In genomic region chr3L:14272109-14273070, dm6 we compare ENCODE assay signal across 1 fruit fly cellular context.
TF ChIP-seq lines count a peak whose summit lies in the region.

No protein-coding gene starts in this region.

TF ChIP-seq in whole organism, embryonic, 481 proteins besides CTCF, POLR2A, EP300 and RAD21 (continued from another document and continues in another):
- TF ChIP-seq en (GFP tag; optimal IDR thresholded peaks at IDR 0.05; lab: Kevin White, UChicago) (no peak), CG6689 (GFP tag; IDR thresholded peaks at IDR 0.05; lab: Robert Waterston, UW) (peak; percentile 85), CG10321 (GFP tag; IDR thresholded peaks at IDR 0.05; lab: Robert Waterston, UW) (no peak; the same call in 1 of the 2 replicates), gsb-n (tag; optimal IDR thresholded peaks at IDR 0.05; lab: Kevin White, UChicago) (peak; percentile 94), Drgx (GFP tag; IDR thresholded peaks at IDR 0.05; lab: Robert Waterston, UW) (peak; percentile 78; the same call in 1 of the 2 replicates), CG18476 (GFP tag; optimal IDR thresholded peaks at IDR 0.05; lab: Kevin White, UChicago) (peak; percentile 78), CG2120 (GFP tag; optimal IDR thresholded peaks at IDR 0.05; lab: Kevin White, UChicago) (peak; percentile 63), CG16815 (GFP tag; optimal IDR thresholded peaks at IDR 0.05; lab: Kevin White, UChicago) (peak; percentile 88), Xbp1 (GFP tag; optimal IDR thresholded peaks at IDR 0.05; lab: Kevin White, UChicago) (peak; percentile 90), NC2α (GFP tag; optimal IDR thresholded peaks at IDR 0.05; lab: Kevin White, UChicago) (no peak), cato (GFP tag; optimal IDR thresholded peaks at IDR 0.05; lab: Kevin White, UChicago; ENCODE audit: borderline replicate concordance) (peak; percentile 82), Opbp (GFP tag; IDR thresholded peaks at IDR 0.05; lab: Robert Waterston, UW; ENCODE audit: partially characterized antibody) (no peak), pb (GFP tag; optimal IDR thresholded peaks at IDR 0.05; lab: Kevin White, UChicago) (no peak), tap (tag; optimal IDR thresholded peaks at IDR 0.05; lab: Kevin White, UChicago) (peak; percentile 81), CG7786 (GFP tag; optimal IDR thresholded peaks at IDR 0.05; lab: Kevin White, UChicago) (no peak), Ada2b (GFP tag; IDR thresholded peaks at IDR 0.05; lab: Robert Waterston, UW) (peak; percentile 46; the same call in 1 of the 2 replicates), CG9876 (GFP tag; optimal IDR thresholded peaks at IDR 0.05; lab: Kevin White, UChicago) (no peak), CG9797 (GFP tag; optimal IDR thresholded peaks at IDR 0.05; lab: Kevin White, UChicago) (no peak), CG12236 (GFP tag; optimal IDR thresholded peaks at IDR 0.05; lab: Kevin White, UChicago) (no peak), cg (GFP tag; optimal IDR thresholded peaks at IDR 0.05; lab: Kevin White, UChicago) (no peak), YL-1 (GFP tag; optimal IDR thresholded peaks at IDR 0.05; lab: Kevin White, UChicago) (peak; percentile 59), CG6854 (GFP tag; optimal IDR thresholded peaks at IDR 0.05; lab: Kevin White, UChicago) (peak; percentile 89), CG11247 (GFP tag; IDR thresholded peaks at IDR 0.05; lab: Robert Waterston, UW) (peak; percentile 60; the same call in 1 of the 2 replicates), Hmx (GFP tag; optimal IDR thresholded peaks at IDR 0.05; lab: Kevin White, UChicago) (no peak), Bdp1 (GFP tag; optimal IDR thresholded peaks at IDR 0.05; lab: Kevin White, UChicago) (peak; percentile 43), exex (tag; optimal IDR thresholded peaks at IDR 0.05; lab: Kevin White, UChicago) (no peak), onecut (GFP tag; IDR thresholded peaks at IDR 0.05; lab: Robert Waterston, UW) (peak; percentile 61), CG11695 (GFP tag; IDR thresholded peaks at IDR 0.05; lab: Robert Waterston, UW) (peak; percentile 84), Lim3 (GFP tag; IDR thresholded peaks at IDR 0.05; lab: Robert Waterston, UW) (no peak), NfI (GFP tag; optimal IDR thresholded peaks at IDR 0.05; lab: Kevin White, UChicago) (peak; percentile 87), CG17186 (GFP tag; optimal IDR thresholded peaks at IDR 0.05; lab: Kevin White, UChicago) (no peak), h (optimal IDR thresholded peaks at IDR 0.05; lab: Kevin White, UChicago) (no peak), kay (GFP tag; optimal IDR thresholded peaks at IDR 0.05; lab: Kevin White, UChicago) (peak; percentile 72), scrt (GFP tag; optimal IDR thresholded peaks at IDR 0.05; lab: Kevin White, UChicago) (peak; percentile 57), shn (GFP tag; optimal IDR thresholded peaks at IDR 0.05; lab: Kevin White, UChicago) (peak; percentile 8), CG43689 (GFP tag; IDR thresholded peaks at IDR 0.05; lab: Robert Waterston, UW) (0 out of 2 replicates have a peak, but pooled peaks have one; percentile 9), CG2889 (GFP tag; IDR thresholded peaks at IDR 0.05; lab: Robert Waterston, UW) (peak; percentile 48; the same call in 1 of the 3 replicates), abd-A (tag; optimal IDR thresholded peaks at IDR 0.05; lab: Kevin White, UChicago) (no peak), sisA (GFP tag; IDR thresholded peaks at IDR 0.05; lab: Robert Waterston, UW) (peak; percentile 77), caup (GFP tag; optimal IDR thresholded peaks at IDR 0.05; lab: Kevin White, UChicago; ENCODE audit: severe bottlenecking) (peak; percentile 87), CG1792 (GFP tag; optimal IDR thresholded peaks at IDR 0.05; lab: Kevin White, UChicago) (no peak), crp (GFP tag; optimal IDR thresholded peaks at IDR 0.05; lab: Kevin White, UChicago) (peak in 1 of 2 experiments; percentile 44), fd102C (GFP tag; optimal IDR thresholded peaks at IDR 0.05; lab: Kevin White, UChicago) (no peak), CG9437 (GFP tag; optimal IDR thresholded peaks at IDR 0.05; lab: Kevin White, UChicago) (peak; percentile 94), CG30020 (tag; optimal IDR thresholded peaks at IDR 0.05; lab: Kevin White, UChicago) (peak; percentile 73), Six4 (GFP tag; optimal IDR thresholded peaks at IDR 0.05; lab: Kevin White, UChicago) (peak; percentile 82), nerfin-1 (tag; optimal IDR thresholded peaks at IDR 0.05; lab: Kevin White, UChicago) (peak; percentile 38), peb (GFP tag; IDR thresholded peaks at IDR 0.05; lab: Robert Waterston, UW) (peak; percentile 24; the same call in 1 of the 2 replicates), ato (GFP tag; IDR thresholded peaks at IDR 0.05; lab: Robert Waterston, UW; ENCODE audit: partially characterized antibody) (no peak), CHES-1-like (GFP tag; optimal IDR thresholded peaks at IDR 0.05; lab: Kevin White, UChicago) (no peak), Camta (GFP tag; optimal IDR thresholded peaks at IDR 0.05; lab: Kevin White, UChicago) (peak; percentile 43), ewg (GFP tag; optimal IDR thresholded peaks at IDR 0.05; lab: Kevin White, UChicago) (peak; percentile 87), Trl (optimal IDR thresholded peaks at IDR 0.05; lab: Kevin White, UChicago) (peak; percentile 83 to 86), Trl (GFP tag; optimal IDR thresholded peaks at IDR 0.05; lab: Kevin White, UChicago) (no peak), CG16863 (GFP tag; optimal IDR thresholded peaks at IDR 0.05; lab: Kevin White, UChicago) (peak; percentile 6), Ssrp (tag; optimal IDR thresholded peaks at IDR 0.05; lab: Kevin White, UChicago) (peak; percentile 95), Nf-YA (GFP tag; IDR thresholded peaks at IDR 0.05; lab: Robert Waterston, UW) (no peak), CG1603 (tag; optimal IDR thresholded peaks at IDR 0.05; lab: Kevin White, UChicago) (peak; percentile 21), lov (optimal IDR thresholded peaks at IDR 0.05; lab: Kevin White, UChicago) (no peak), lov (GFP tag; IDR thresholded peaks at IDR 0.05; lab: Robert Waterston, UW) (no peak), da (GFP tag; optimal IDR thresholded peaks at IDR 0.05; lab: Kevin White, UChicago) (no peak), sd (tag; optimal IDR thresholded peaks at IDR 0.05; lab: Kevin White, UChicago) (peak; percentile 48), CG10147 (GFP tag; optimal IDR thresholded peaks at IDR 0.05; lab: Kevin White, UChicago) (peak; percentile 89), dmrt11E (tag; optimal IDR thresholded peaks at IDR 0.05; lab: Kevin White, UChicago) (peak; percentile 97), sc (optimal IDR thresholded peaks at IDR 0.05; lab: Kevin White, UChicago) (no peak), sc (GFP tag; optimal IDR thresholded peaks at IDR 0.05; lab: Kevin White, UChicago) (peak; percentile 94), pzg (GFP tag; optimal IDR thresholded peaks at IDR 0.05; lab: Kevin White, UChicago) (no peak), Sox100B (GFP tag; optimal IDR thresholded peaks at IDR 0.05; lab: Kevin White, UChicago) (peak; percentile 96), Atf6 (GFP tag; IDR thresholded peaks at IDR 0.05; lab: Robert Waterston, UW) (peak; percentile 69), Deaf1 (tag; optimal IDR thresholded peaks at IDR 0.05; lab: Kevin White, UChicago) (peak; percentile 77), CG9727 (GFP tag; optimal IDR thresholded peaks at IDR 0.05; lab: Kevin White, UChicago) (peak; percentile 78), ac (GFP tag; optimal IDR thresholded peaks at IDR 0.05; lab: Kevin White, UChicago) (peak; percentile 64), ase (GFP tag; IDR thresholded peaks at IDR 0.05; lab: Robert Waterston, UW) (peak; percentile 67), CG8924 (tag; optimal IDR thresholded peaks at IDR 0.05; lab: Kevin White, UChicago) (peak; percentile 96), CG4854 (GFP tag; optimal IDR thresholded peaks at IDR 0.05; lab: Kevin White, UChicago) (no peak), CG2875 (GFP tag; optimal IDR thresholded peaks at IDR 0.05; lab: Kevin White, UChicago) (peak; percentile 93), croc (GFP tag; conservative IDR thresholded peaks at IDR 0.05; lab: Robert Waterston, UW) (peak; percentile 66; the same call in 2 of the 3 replicates), CG12942 (GFP tag; optimal IDR thresholded peaks at IDR 0.05; lab: Kevin White, UChicago) (peak; percentile 83), CG15696 (tag; optimal IDR thresholded peaks at IDR 0.05; lab: Kevin White, UChicago) (peak; percentile 77), zfh2 (GFP tag; optimal IDR thresholded peaks at IDR 0.05; lab: Kevin White, UChicago) (no peak), MBD-R2 (GFP tag; IDR thresholded peaks at IDR 0.05; lab: Robert Waterston, UW) (no peak), CG1233 (GFP tag; optimal IDR thresholded peaks at IDR 0.05; lab: Kevin White, UChicago) (peak; percentile 49), CG12659 (GFP tag; optimal IDR thresholded peaks at IDR 0.05; lab: Kevin White, UChicago) (peak; percentile 94), BEAF-32 (GFP tag; optimal IDR thresholded peaks at IDR 0.05; lab: Kevin White, UChicago) (no peak), CG42726 (GFP tag; IDR thresholded peaks at IDR 0.05; lab: Robert Waterston, UW; ENCODE audit: partially characterized antibody) (no peak), nau (GFP tag; optimal IDR thresholded peaks at IDR 0.05; lab: Kevin White, UChicago) (peak; percentile 57), D19B (GFP tag; optimal IDR thresholded peaks at IDR 0.05; lab: Kevin White, UChicago) (peak; percentile 59), Xrp1 (GFP tag; IDR thresholded peaks at IDR 0.05; lab: Robert Waterston, UW) (peak; percentile 83), Dfd (GFP tag; optimal IDR thresholded peaks at IDR 0.05; lab: Kevin White, UChicago) (no peak), NFAT (GFP tag; IDR thresholded peaks at IDR 0.05; lab: Robert Waterston, UW) (no peak), sima (GFP tag; optimal IDR thresholded peaks at IDR 0.05; lab: Kevin White, UChicago) (no peak), dmrt99B (tag; optimal IDR thresholded peaks at IDR 0.05; lab: Kevin White, UChicago) (peak; percentile 88), Fer3 (tag; optimal IDR thresholded peaks at IDR 0.05; lab: Kevin White, UChicago) (no peak), MESR4 (GFP tag; optimal IDR thresholded peaks at IDR 0.05; lab: Kevin White, UChicago) (peak; percentile 4), CG3847 (GFP tag; IDR thresholded peaks at IDR 0.05; lab: Robert Waterston, UW) (peak; percentile 76), grau (tag; optimal IDR thresholded peaks at IDR 0.05; lab: Kevin White, UChicago) (peak; percentile 94), CG34422 (GFP tag; IDR thresholded peaks at IDR 0.05; lab: Robert Waterston, UW) (peak; percentile 73; the same call in 1 of the 3 replicates), CG2129 (GFP tag; IDR thresholded peaks at IDR 0.05; lab: Robert Waterston, UW; ENCODE audit: partially characterized antibody) (no peak), danr (GFP tag; IDR thresholded peaks at IDR 0.05; lab: Robert Waterston, UW) (peak; percentile 70), CG10366 (GFP tag; IDR thresholded peaks at IDR 0.05; lab: Robert Waterston, UW) (peak; percentile 60; the same call in 1 of the 2 replicates), CG10267 (tag; optimal IDR thresholded peaks at IDR 0.05; lab: Kevin White, UChicago) (peak; percentile 88), CG14050 (GFP tag; IDR thresholded peaks at IDR 0.05; lab: Robert Waterston, UW) (peak; percentile 50; the same call in 2 of the 3 replicates), CG8359 (GFP tag; optimal IDR thresholded peaks at IDR 0.05; lab: Kevin White, UChicago; ENCODE audit: borderline replicate concordance) (peak; percentile 78), sens (GFP tag; lab: Kevin White, UChicago) (peak; percentile 88), chm (GFP tag; IDR thresholded peaks at IDR 0.05; lab: Robert Waterston, UW) (peak; percentile 53; the same call in 1 of the 2 replicates), CG34224 (GFP tag; IDR thresholded peaks at IDR 0.05; lab: Robert Waterston, UW; ENCODE audit: partially characterized antibody) (0 out of 3 replicates have a peak, but pooled peaks have one; percentile 10), CG15269 (tag; optimal IDR thresholded peaks at IDR 0.05; lab: Kevin White, UChicago) (peak; percentile 92), CG10462 (GFP tag; optimal IDR thresholded peaks at IDR 0.05; lab: Kevin White, UChicago) (peak; percentile 78), CG13424 (tag; optimal IDR thresholded peaks at IDR 0.05; lab: Kevin White, UChicago) (peak; percentile 95), lab (GFP tag; optimal IDR thresholded peaks at IDR 0.05; lab: Kevin White, UChicago) (peak; percentile 55), sens-2 (GFP tag; IDR thresholded peaks at IDR 0.05; lab: Robert Waterston, UW) (no peak), hth (optimal IDR thresholded peaks at IDR 0.05; lab: Kevin White, UChicago) (no peak), CG31388 (GFP tag; optimal IDR thresholded peaks at IDR 0.05; lab: Kevin White, UChicago) (peak; percentile 5), ranshi (GFP tag; IDR thresholded peaks at IDR 0.05; lab: Robert Waterston, UW) (peak; percentile 66; the same call in 1 of the 2 replicates), CG16779 (GFP tag; IDR thresholded peaks at IDR 0.05; lab: Robert Waterston, UW) (no peak), dysf (GFP tag; IDR thresholded peaks at IDR 0.05; lab: Robert Waterston, UW) (peak; percentile 85; the same call in 2 of the 3 replicates), ab (GFP tag; optimal IDR thresholded peaks at IDR 0.05; lab: Kevin White, UChicago) (no peak), az2 (GFP tag; optimal IDR thresholded peaks at IDR 0.05; lab: Kevin White, UChicago) (peak; percentile 91), vvl (GFP tag; IDR thresholded peaks at IDR 0.05; lab: Robert Waterston, UW) (peak; percentile 68), trem (tag; optimal IDR thresholded peaks at IDR 0.05; lab: Kevin White, UChicago) (peak; percentile 20), hb (GFP tag; IDR thresholded peaks at IDR 0.05; lab: Robert Waterston, UW; ENCODE audit: partially characterized antibody) (no peak), Taf1 (GFP tag; IDR thresholded peaks at IDR 0.05; lab: Robert Waterston, UW) (0 out of 2 replicates have a peak, but pooled peaks have one; percentile 38), CG10654 (GFP tag; optimal IDR thresholded peaks at IDR 0.05; lab: Kevin White, UChicago) (peak; percentile 66), CG13624 (GFP tag; optimal IDR thresholded peaks at IDR 0.05; lab: Kevin White, UChicago) (no peak), E2f1 (GFP tag; IDR thresholded peaks at IDR 0.05; lab: Robert Waterston, UW) (peak; percentile 77), CG6791 (GFP tag; IDR thresholded peaks at IDR 0.05; lab: Robert Waterston, UW; ENCODE audit: partially characterized antibody) (no peak), CG4617 (GFP tag; optimal IDR thresholded peaks at IDR 0.05; lab: Kevin White, UChicago; ENCODE audit: borderline replicate concordance) (peak; percentile 52), CG12219 (GFP tag; optimal IDR thresholded peaks at IDR 0.05; lab: Kevin White, UChicago) (peak; percentile 70), Hmr (GFP tag; optimal IDR thresholded peaks at IDR 0.05; lab: Kevin White, UChicago) (peak; percentile 89), CG4360 (GFP tag; IDR thresholded peaks at IDR 0.05; lab: Robert Waterston, UW) (peak; percentile 85)
